Fruit fly (Drosophila melanogaster): Measurements from ENCODE around the gene RecQ5.

RecQ5 gene

DNA sequence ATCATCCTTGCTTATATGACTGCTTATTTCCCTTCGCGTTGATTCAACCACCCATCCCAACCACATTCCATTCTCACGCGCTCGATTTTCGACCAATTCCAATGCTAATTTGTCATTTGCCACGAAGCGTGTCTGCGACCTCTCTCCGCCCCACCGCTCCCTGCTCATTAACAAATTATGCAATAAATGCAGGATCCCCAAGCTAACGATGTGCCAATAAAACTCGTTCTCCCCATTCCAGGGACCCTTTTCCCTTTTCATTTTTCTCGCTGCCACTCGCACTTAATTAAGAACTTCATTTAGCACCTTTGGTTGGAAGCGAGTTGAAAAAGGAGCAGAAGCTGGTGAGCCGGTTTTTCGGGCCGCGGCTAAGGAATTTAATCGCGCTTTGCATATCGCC is 14.1 kb upstream of the RecQ5 start:
- TF ChIP-seq rgr (GFP tag; optimal IDR thresholded peaks at IDR 0.05): no peak
- TF ChIP-seq h (GFP tag; optimal IDR thresholded peaks at IDR 0.05): no peak
- TF ChIP-seq N (GFP tag; optimal IDR thresholded peaks at IDR 0.05): no peak

dm6 chr3L:14645120-14645519 is 13.2 kb upstream of the RecQ5 start:
- TF ChIP-seq tai (GFP tag; optimal IDR thresholded peaks at IDR 0.05) (no peak), fru (GFP tag; optimal IDR thresholded peaks at IDR 0.05) (no peak), dmrt93B (GFP tag; optimal IDR thresholded peaks at IDR 0.05) (no peak), h (GFP tag; optimal IDR thresholded peaks at IDR 0.05) (no peak), Vsx2 (GFP tag; optimal IDR thresholded peaks at IDR 0.05; ENCODE audit: partially characterized antibody) (no peak), Dfd (GFP tag; optimal IDR thresholded peaks at IDR 0.05) (no peak), GATAd (GFP tag; optimal IDR thresholded peaks at IDR 0.05) (no peak), dsf (GFP tag; optimal IDR thresholded peaks at IDR 0.05; ENCODE audit: borderline replicate concordance) (no peak), psq (GFP tag; optimal IDR thresholded peaks at IDR 0.05) (no peak), ey (GFP tag; optimal IDR thresholded peaks at IDR 0.05) (no peak), Myc (optimal IDR thresholded peaks at IDR 0.05) (no peak), Hnf4 (GFP tag; optimal IDR thresholded peaks at IDR 0.05) (no peak), Hr78 (GFP tag; optimal IDR thresholded peaks at IDR 0.05) (no peak), woc (GFP tag; optimal IDR thresholded peaks at IDR 0.05) (no peak)

DNA sequence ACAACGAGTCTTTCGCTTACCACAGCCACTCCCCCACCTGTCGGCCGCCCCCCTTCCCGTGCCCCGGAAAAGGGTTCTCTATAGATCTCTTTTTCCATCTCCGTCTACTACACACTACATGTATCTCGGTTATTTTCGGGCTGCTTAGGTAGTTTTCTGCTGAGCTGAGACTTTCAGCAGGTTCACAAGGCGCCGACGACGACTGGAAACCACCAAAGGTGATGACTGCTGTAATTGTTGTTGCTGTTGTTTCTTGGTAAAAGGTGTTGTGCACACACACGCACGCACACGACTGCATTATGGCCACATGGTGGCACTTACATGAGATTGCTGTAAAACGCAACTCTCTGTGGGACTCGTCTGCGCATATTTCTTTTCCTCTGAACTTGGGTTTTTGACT is 11.8 kb upstream of the RecQ5 start:
- no peak for TF ChIP-seq Mio (GFP tag; optimal IDR thresholded peaks at IDR 0.05)
- no peak for TF ChIP-seq sv (GFP tag; optimal IDR thresholded peaks at IDR 0.05)
- no peak for TF ChIP-seq h (GFP tag; optimal IDR thresholded peaks at IDR 0.05)
- no peak for TF ChIP-seq HLH106 (tag; optimal IDR thresholded peaks at IDR 0.05)
- no peak for TF ChIP-seq dmrt93B (GFP tag; optimal IDR thresholded peaks at IDR 0.05)
- no peak for TF ChIP-seq dl (GFP tag; optimal IDR thresholded peaks at IDR 0.05; ENCODE audit: insufficient read depth in 1 of 2, partially characterized antibody in 2 of 2)
- TF ChIP-seq CrebA (GFP tag; optimal IDR thresholded peaks at IDR 0.05; ENCODE audit: borderline replicate concordance): no peak
- no peak for TF ChIP-seq sage (GFP tag; optimal IDR thresholded peaks at IDR 0.05)
- TF ChIP-seq foxo (GFP tag; optimal IDR thresholded peaks at IDR 0.05): no peak
- TF ChIP-seq Vsx2 (GFP tag; optimal IDR thresholded peaks at IDR 0.05; ENCODE audit: partially characterized antibody): no peak

- no peak for TF ChIP-seq dsf (GFP tag; optimal IDR thresholded peaks at IDR 0.05; ENCODE audit: borderline replicate concordance)
- no peak for TF ChIP-seq brk (GFP tag; optimal IDR thresholded peaks at IDR 0.05)
Measured at dm6 chr3L:14642820-14643219, 10.9 kb upstream of the RecQ5 start.

DNA sequence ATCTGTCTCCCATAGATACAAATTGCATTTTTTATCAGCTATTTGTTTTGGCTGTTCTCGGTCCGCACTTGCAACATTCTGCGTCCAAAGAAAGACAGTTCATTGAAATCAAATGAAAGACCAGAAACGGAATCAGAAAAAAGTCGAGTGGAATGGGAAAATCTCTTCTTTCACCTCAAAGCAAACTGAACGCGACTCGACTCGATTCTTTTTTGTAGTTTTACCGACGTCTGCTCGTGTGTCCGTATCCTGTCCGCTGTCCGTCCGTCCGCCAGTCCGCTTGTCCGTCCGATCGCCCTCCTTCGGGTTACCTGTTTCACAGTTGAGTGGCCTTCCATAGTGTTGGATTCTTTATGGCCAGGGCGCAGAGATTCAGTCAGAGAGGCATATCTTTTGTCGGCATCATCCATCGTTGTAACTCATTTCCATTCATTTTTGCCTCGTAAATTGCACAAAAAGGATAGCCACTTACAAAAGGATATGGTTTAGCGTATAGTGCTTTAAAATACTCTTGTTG is 10.2 kb upstream of the RecQ5 start:
- no peak for TF ChIP-seq rgr (GFP tag; optimal IDR thresholded peaks at IDR 0.05)
- no peak for TF ChIP-seq h (GFP tag; optimal IDR thresholded peaks at IDR 0.05)
- no peak for TF ChIP-seq tai (GFP tag; optimal IDR thresholded peaks at IDR 0.05)
- no peak for TF ChIP-seq Hnf4 (GFP tag; optimal IDR thresholded peaks at IDR 0.05)
- TF ChIP-seq usp (GFP tag; optimal IDR thresholded peaks at IDR 0.05): no peak
- no peak for TF ChIP-seq dl (GFP tag; optimal IDR thresholded peaks at IDR 0.05; ENCODE audit: insufficient read depth in 1 of 2, partially characterized antibody in 2 of 2)
- TF ChIP-seq HLH106 (tag; optimal IDR thresholded peaks at IDR 0.05): no peak
- TF ChIP-seq br (GFP tag; optimal IDR thresholded peaks at IDR 0.05): no peak
- no peak for TF ChIP-seq Jra (GFP tag; optimal IDR thresholded peaks at IDR 0.05)
- no peak for TF ChIP-seq ey (GFP tag; optimal IDR thresholded peaks at IDR 0.05)
- no peak for TF ChIP-seq Abd-B (GFP tag; optimal IDR thresholded peaks at IDR 0.05)
- TF ChIP-seq Mio (GFP tag; optimal IDR thresholded peaks at IDR 0.05): no peak
- TF ChIP-seq foxo (GFP tag; optimal IDR thresholded peaks at IDR 0.05): no peak
- no peak for TF ChIP-seq brk (GFP tag; optimal IDR thresholded peaks at IDR 0.05)
- no peak for TF ChIP-seq pan (optimal IDR thresholded peaks at IDR 0.05)
- TF ChIP-seq Rel (GFP tag; optimal IDR thresholded peaks at IDR 0.05): no peak
- TF ChIP-seq Rel (tag; optimal IDR thresholded peaks at IDR 0.05): no peak

DNA sequence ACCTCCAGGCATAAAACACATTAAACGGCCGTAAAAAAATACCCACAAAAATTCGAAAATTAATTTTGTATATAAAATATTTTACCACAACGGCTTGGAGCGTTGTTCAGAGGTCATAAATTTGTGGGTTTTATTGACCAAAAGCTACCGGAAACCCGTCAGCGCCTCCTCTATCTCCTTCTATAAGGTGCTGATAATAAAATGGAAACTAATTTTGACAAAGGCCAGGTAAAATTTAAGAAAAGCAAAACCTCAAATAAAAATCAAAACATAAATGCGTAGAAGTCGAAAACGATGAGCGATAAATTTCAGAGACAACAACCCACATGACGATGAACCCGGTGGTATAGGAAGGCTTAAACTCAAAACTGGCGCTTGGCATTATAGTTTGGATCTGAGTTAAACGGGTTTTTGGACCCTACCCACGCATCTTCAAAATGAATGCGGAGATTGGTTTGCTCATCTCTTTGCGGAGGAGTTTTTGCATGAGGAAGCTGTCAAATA is 9.0 kb upstream of the RecQ5 start:
- TF ChIP-seq Dif (GFP tag; optimal IDR thresholded peaks at IDR 0.05; ENCODE audit: partially characterized antibody) (no peak), jim (GFP tag; optimal IDR thresholded peaks at IDR 0.05) (no peak), Vsx2 (GFP tag; optimal IDR thresholded peaks at IDR 0.05; ENCODE audit: partially characterized antibody) (no peak), sv (GFP tag; optimal IDR thresholded peaks at IDR 0.05) (no peak), tai (GFP tag; optimal IDR thresholded peaks at IDR 0.05) (no peak), pan (optimal IDR thresholded peaks at IDR 0.05) (no peak), brk (GFP tag; optimal IDR thresholded peaks at IDR 0.05) (no peak), foxo (GFP tag; optimal IDR thresholded peaks at IDR 0.05) (no peak), rgr (GFP tag; optimal IDR thresholded peaks at IDR 0.05) (no peak), woc (GFP tag; optimal IDR thresholded peaks at IDR 0.05) (no peak), br (GFP tag; optimal IDR thresholded peaks at IDR 0.05) (no peak), dl (GFP tag; optimal IDR thresholded peaks at IDR 0.05; ENCODE audit: insufficient read depth in 1 of 2, partially characterized antibody in 2 of 2) (no peak)

Data from whole organism, wandering third instar larva.